Worm (Caenorhabditis elegans) whole organism, L3 larva: Measurements from ENCODE around the gene R11A8.1.
A peak's percentile ranks its signal among the peaks of the same experiment; 100 is the strongest.

Experiments used
- R02D3.7 ChIP-seq: fragments of 150-350 bp; optimal IDR thresholded peaks from 2 replicates; lab custom pipeline; 2014; ENCODE audit warnings: missing biosample characterization, missing genetic modification characterization
- ZK546.5 ChIP-seq: sonication (generic microtip); optimal IDR thresholded peaks from 2 replicates; lab custom pipeline; 2017; ENCODE audit warnings: missing biosample characterization, missing genetic modification characterization
- aly-2 ChIP-seq: fragments of 150-350 bp; optimal IDR thresholded peaks from 2 replicates; lab custom pipeline; 2014; ENCODE audit warnings: missing biosample characterization, missing genetic modification characterization
- ama-1 ChIP-seq: fragments of 150-350 bp; optimal IDR thresholded peaks from 2 replicates; lab custom pipeline; 2018
- ceh-16 ChIP-seq: sonication (generic microtip); optimal IDR thresholded peaks from 2 replicates; lab custom pipeline; 2017; ENCODE audit warnings: missing biosample characterization, missing genetic modification characterization
- ceh-28 ChIP-seq: fragments of 150-350 bp; optimal IDR thresholded peaks from 2 replicates; lab custom pipeline; 2014; ENCODE audit warnings: missing biosample characterization, missing genetic modification reagents, missing genetic modification characterization
- ceh-82 ChIP-seq: fragments of 150-350 bp; optimal IDR thresholded peaks from 2 replicates; lab custom pipeline; 2014; ENCODE audit warnings: missing biosample characterization, missing genetic modification characterization
- ceh-9 ChIP-seq: sonication (generic microtip); optimal IDR thresholded peaks from 2 replicates; lab custom pipeline; 2018; ENCODE audit warnings: missing biosample characterization, missing genetic modification characterization
- daf-12 ChIP-seq: fragments of 150-350 bp; optimal IDR thresholded peaks from 2 replicates; lab custom pipeline; 2014; ENCODE audit warnings: missing biosample characterization, missing genetic modification reagents, missing genetic modification characterization
- egl-27 ChIP-seq: sonication (generic microtip); optimal IDR thresholded peaks from 4 replicates; lab custom pipeline; 2017; ENCODE audit warnings: missing biosample characterization, missing genetic modification reagents, missing genetic modification characterization
- egl-5 ChIP-seq: fragments of 150-350 bp; optimal IDR thresholded peaks from 2 replicates; lab custom pipeline; 2017; ENCODE audit warnings: missing biosample characterization, missing genetic modification reagents, missing genetic modification characterization, inconsistent platforms
- elt-1 ChIP-seq: fragments of 150-350 bp; optimal IDR thresholded peaks from 2 replicates; lab custom pipeline; 2014; ENCODE audit warnings: missing biosample characterization, missing genetic modification characterization
- elt-2 ChIP-seq: sonication (generic microtip); optimal IDR thresholded peaks from 2 replicates; lab custom pipeline; 2016; ENCODE audit warnings: missing genetic modification reagents, mild to moderate bottlenecking, missing genetic modification characterization, missing compliant biosample characterization
- elt-3 ChIP-seq, 3 experiments: fragments of 150-350 bp in 1 of 3; sonication (generic microtip) in 2 of 3; optimal IDR thresholded peaks; 2 replicates in 2 of 3; 4 replicates in 1 of 3; lab custom pipeline; 2014 to 2017; ENCODE audit warnings: missing biosample characterization in 3 of 3, missing genetic modification characterization in 3 of 3
- eor-1 ChIP-seq, 2 experiments: fragments of 150-350 bp; optimal IDR thresholded peaks; 2 replicates each; lab custom pipeline; 2014 to 2018; ENCODE audit warnings: missing biosample characterization in 2 of 2, missing genetic modification characterization in 2 of 2
- fkh-10 ChIP-seq: sonication (generic microtip); optimal IDR thresholded peaks from 2 replicates; lab custom pipeline; 2017; ENCODE audit warnings: missing biosample characterization, missing genetic modification reagents, missing genetic modification characterization
- fkh-2 ChIP-seq: fragments of 150-350 bp; optimal IDR thresholded peaks from 2 replicates; lab custom pipeline; 2014; ENCODE audit warnings: missing biosample characterization, missing genetic modification reagents, missing genetic modification characterization
- fos-1 ChIP-seq: fragments of 150-350 bp; optimal IDR thresholded peaks from 2 replicates; lab custom pipeline; 2014; ENCODE audit warnings: missing biosample characterization, missing genetic modification characterization
- hmg-11 ChIP-seq: sonication (generic microtip); optimal IDR thresholded peaks from 2 replicates; lab custom pipeline; 2016; ENCODE audit warnings: missing genetic modification characterization, missing compliant biosample characterization
- jun-1 ChIP-seq: fragments of 150-350 bp; optimal IDR thresholded peaks from 2 replicates; lab custom pipeline; 2014; ENCODE audit warnings: missing biosample characterization, missing genetic modification reagents, missing genetic modification characterization
- lin-15B ChIP-seq: fragments of 150-350 bp; optimal IDR thresholded peaks from 2 replicates; lab custom pipeline; 2014; ENCODE audit warnings: missing biosample characterization, missing genetic modification characterization
- lin-39 ChIP-seq: fragments of 150-350 bp; optimal IDR thresholded peaks from 2 replicates; lab custom pipeline; 2018; ENCODE audit warnings: missing biosample characterization, missing genetic modification reagents, missing genetic modification characterization
- lsy-12 ChIP-seq: sonication (generic microtip); optimal IDR thresholded peaks from 2 replicates; lab custom pipeline; 2016; ENCODE audit warnings: mild to moderate bottlenecking, missing genetic modification characterization, missing compliant biosample characterization
- mdl-1 ChIP-seq: fragments of 150-350 bp; optimal IDR thresholded peaks from 2 replicates; lab custom pipeline; 2014; ENCODE audit warnings: missing biosample characterization, missing genetic modification characterization
- mml-1 ChIP-seq: fragments of 150-350 bp; sonication (generic microtip); optimal IDR thresholded peaks from 3 replicates; lab custom pipeline; 2014; ENCODE audit warnings: missing biosample characterization, missing genetic modification characterization
- nfya-1 ChIP-seq: sonication (generic microtip); optimal IDR thresholded peaks from 2 replicates; lab custom pipeline; 2017; ENCODE audit warnings: missing genetic modification characterization, mild to moderate bottlenecking, missing compliant biosample characterization, antibody characterized with exemption, moderate library complexity; ENCODE audit not compliant: insufficient read depth
- nhr-11 ChIP-seq: fragments of 150-350 bp; optimal IDR thresholded peaks from 2 replicates; lab custom pipeline; 2014; ENCODE audit warnings: missing biosample characterization, missing genetic modification characterization
- nhr-12 ChIP-seq: fragments of 150-350 bp; optimal IDR thresholded peaks from 2 replicates; lab custom pipeline; 2014; ENCODE audit warnings: missing biosample characterization, missing genetic modification characterization
- nhr-23 ChIP-seq: fragments of 150-350 bp; optimal IDR thresholded peaks from 2 replicates; lab custom pipeline; 2014; ENCODE audit warnings: missing biosample characterization, missing genetic modification reagents, missing genetic modification characterization
- nhr-237 ChIP-seq: fragments of 150-350 bp; optimal IDR thresholded peaks from 2 replicates; lab custom pipeline; 2014; ENCODE audit warnings: missing biosample characterization, missing genetic modification characterization
- nhr-25 ChIP-seq: sonication (generic microtip); optimal IDR thresholded peaks from 2 replicates; lab custom pipeline; 2017; ENCODE audit warnings: missing biosample characterization, missing genetic modification characterization
- nhr-28 ChIP-seq: fragments of 150-350 bp; optimal IDR thresholded peaks from 2 replicates; lab custom pipeline; 2014; ENCODE audit warnings: missing biosample characterization, missing genetic modification characterization
- nhr-43 ChIP-seq: sonication (generic microtip); optimal IDR thresholded peaks from 2 replicates; lab custom pipeline; 2016; ENCODE audit warnings: mild to moderate bottlenecking, missing genetic modification characterization, missing compliant biosample characterization; ENCODE audit not compliant: poor library complexity, severe bottlenecking
- nhr-67 ChIP-seq: fragments of 150-350 bp; optimal IDR thresholded peaks from 2 replicates; lab custom pipeline; 2014; ENCODE audit warnings: missing biosample characterization, missing genetic modification characterization
- nhr-76 ChIP-seq: fragments of 150-350 bp; sonication (generic microtip); optimal IDR thresholded peaks from 5 replicates; lab custom pipeline; 2014; ENCODE audit warnings: missing biosample characterization, missing genetic modification characterization
- nhr-77 ChIP-seq: fragments of 150-350 bp; optimal IDR thresholded peaks from 2 replicates; lab custom pipeline; 2014; ENCODE audit warnings: missing biosample characterization, missing genetic modification characterization
- pha-4 ChIP-seq: fragments of 150-350 bp; optimal IDR thresholded peaks from 2 replicates; lab custom pipeline; 2014; ENCODE audit warnings: missing biosample characterization, missing genetic modification reagents, missing genetic modification characterization
- pqm-1 ChIP-seq: fragments of 150-350 bp; optimal IDR thresholded peaks from 2 replicates; lab custom pipeline; 2017; ENCODE audit warnings: missing biosample characterization, missing genetic modification characterization, inconsistent platforms
- sea-2 ChIP-seq: fragments of 150-350 bp; sonication (generic microtip); optimal IDR thresholded peaks from 4 replicates; lab custom pipeline; 2014; ENCODE audit warnings: missing biosample characterization, missing genetic modification reagents, missing genetic modification characterization
- skn-1 ChIP-seq: fragments of 150-350 bp; optimal IDR thresholded peaks from 2 replicates; lab custom pipeline; 2014; ENCODE audit warnings: missing biosample characterization, missing genetic modification characterization
- snpc-4 ChIP-seq: fragments of 150-350 bp; optimal IDR thresholded peaks from 2 replicates; lab custom pipeline; 2014; ENCODE audit warnings: missing biosample characterization, missing genetic modification characterization
- tbx-2 ChIP-seq: sonication (generic microtip); optimal IDR thresholded peaks from 2 replicates; lab custom pipeline; 2016; ENCODE audit warnings: mild to moderate bottlenecking, missing genetic modification characterization, missing compliant biosample characterization
- unc-39 ChIP-seq: sonication (generic microtip); optimal IDR thresholded peaks from 4 replicates; lab custom pipeline; 2017; ENCODE audit warnings: missing biosample characterization, missing genetic modification characterization
- unc-62 ChIP-seq: fragments of 150-350 bp; sonication (generic microtip); optimal IDR thresholded peaks from 4 replicates; lab custom pipeline; 2014; ENCODE audit warnings: missing biosample characterization, missing genetic modification reagents, missing genetic modification characterization
- zag-1 ChIP-seq: fragments of 150-350 bp; optimal IDR thresholded peaks from 2 replicates; lab custom pipeline; 2014; ENCODE audit warnings: missing biosample characterization, missing genetic modification characterization
- ztf-11 ChIP-seq: fragments of 150-350 bp; optimal IDR thresholded peaks from 2 replicates; lab custom pipeline; 2014; ENCODE audit warnings: missing biosample characterization, missing genetic modification characterization
- ztf-4 ChIP-seq: fragments of 150-350 bp; optimal IDR thresholded peaks from 2 replicates; lab custom pipeline; 2014; ENCODE audit warnings: missing biosample characterization, missing genetic modification characterization

Gene R11A8.1

ce11 chrIV:10368326-10368725 lies 11.4 kb upstream of the R11A8.1 start, which contains the start of gene iars-1:
TSS of gene iars-1 (plus strand) at chrIV:10368601.
- no peak for TF ChIP-seq elt-1 (tag; lab: Kevin White, UChicago)
- TF ChIP-seq ceh-28 (tag; lab: Kevin White, UChicago), result no peak
- TF ChIP-seq nhr-43 (tag; lab: Kevin White, UChicago), result no peak
- TF ChIP-seq tbx-2 (tag; lab: Kevin White, UChicago), result no peak
- no peak for TF ChIP-seq ceh-16 (tag; lab: Kevin White, UChicago)
- no peak for TF ChIP-seq lin-39 (tag; lab: Kevin White, UChicago)
- no peak for TF ChIP-seq ztf-11 (tag; lab: Kevin White, UChicago)

ce11 chrIV:10367740-10368246 lies 10.8 kb upstream of the R11A8.1 start, which contains the start of gene pges-2:
TSS of gene pges-2 (minus strand) at chrIV:10367790.
- TF ChIP-seq pqm-1 (tag; lab: Kevin White, UChicago), result peak; percentile 35
- TF ChIP-seq hmg-11 (tag; lab: Kevin White, UChicago), result peak; percentile 42
- TF ChIP-seq lin-15B (tag; lab: Kevin White, UChicago), result peak; percentile 40
- peak; percentile 3 for TF ChIP-seq snpc-4
- TF ChIP-seq sea-2 (GFP tag; lab: Kevin White, UChicago), result no peak
- peak; percentile 43 for TF ChIP-seq nfya-1 (tag; lab: Kevin White, UChicago)
- peak; percentile 36 for TF ChIP-seq pha-4 (tag; lab: Kevin White, UChicago)
- no peak for TF ChIP-seq eor-1 (tag; optimal IDR thresholded peaks at IDR 0.05; lab: Kevin White, UChicago)

- TF ChIP-seq fkh-2 (tag; lab: Kevin White, UChicago) (no peak), lsy-12 (peak; percentile 54), unc-62 (no peak), mdl-1 (tag; lab: Kevin White, UChicago) (no peak), nhr-237 (tag; lab: Kevin White, UChicago) (no peak), daf-12 (tag; lab: Kevin White, UChicago) (no peak), pha-4 (tag; lab: Kevin White, UChicago) (peak; percentile 47), pqm-1 (tag; lab: Kevin White, UChicago) (no peak), ceh-16 (tag; lab: Kevin White, UChicago) (no peak), fkh-10 (GFP tag; lab: Kevin White, UChicago) (no peak), sea-2 (GFP tag; lab: Kevin White, UChicago) (no peak), ztf-4 (tag; lab: Kevin White, UChicago) (no peak), nhr-11 (tag; lab: Kevin White, UChicago) (no peak), elt-2 (tag; lab: Kevin White, UChicago) (peak; percentile 32), zag-1 (tag; lab: Kevin White, UChicago) (no peak), nhr-23 (tag; lab: Kevin White, UChicago) (peak; percentile 55), fos-1 (tag; lab: Kevin White, UChicago) (no peak), nhr-28 (tag; lab: Kevin White, UChicago) (no peak), elt-1 (tag; lab: Kevin White, UChicago) (no peak), ama-1 (lab: Kevin White, UChicago) (peak; percentile 59), eor-1 (tag; optimal IDR thresholded peaks at IDR 0.05; lab: Kevin White, UChicago) (no peak), egl-27 (no peak), mml-1 (no peak), ztf-11 (tag; lab: Kevin White, UChicago) (no peak), aly-2 (no peak), nhr-25 (tag; lab: Kevin White, UChicago) (peak; percentile 9), unc-39 (tag; lab: Kevin White, UChicago) (no peak), ceh-28 (tag; lab: Kevin White, UChicago) (peak; percentile 31), snpc-4 (peak; percentile 33), R02D3.7 (tag; lab: Kevin White, UChicago) (no peak), tbx-2 (tag; lab: Kevin White, UChicago) (no peak), hmg-11 (tag; lab: Kevin White, UChicago) (no peak), nfya-1 (tag; lab: Kevin White, UChicago) (peak; percentile 26), lin-39 (tag; lab: Kevin White, UChicago) (peak; percentile 27), nhr-76 (no peak), nhr-67 (tag; lab: Kevin White, UChicago) (no peak), elt-3 (tag; optimal IDR thresholded peaks at IDR 0.05; lab: Kevin White, UChicago) (no peak), nhr-77 (tag; lab: Kevin White, UChicago) (no peak), skn-1 (tag; lab: Kevin White, UChicago) (no peak), lin-15B (tag; lab: Kevin White, UChicago) (peak; percentile 58), nhr-12 (tag; lab: Kevin White, UChicago) (no peak), ceh-9 (tag; lab: Kevin White, UChicago) (no peak), nhr-43 (tag; lab: Kevin White, UChicago) (peak; percentile 13), ceh-82 (tag; lab: Kevin White, UChicago) (no peak), jun-1 (tag; lab: Kevin White, UChicago) (peak; percentile 2), egl-5 (tag; lab: Kevin White, UChicago) (no peak), ZK546.5 (tag; lab: Kevin White, UChicago) (no peak)
These were observed 9.0 kb upstream of the R11A8.1 start, which contains the start of gene sir-2.1 for ce11 chrIV:10366018-10366417. TSS of gene sir-2.1 (minus strand) at chrIV:10366229.
